Worm (Caenorhabditis elegans) whole organism, L4 larva: ENCODE data around the gene C50A2.3.

ENCODE experiments used
- R02D3.7 ChIP-seq: fragments of 150-350 bp; sonication (generic microtip); optimal IDR thresholded peaks from 3 replicates; lab custom pipeline; 2014; ENCODE audit warnings: missing biosample characterization, missing genetic modification characterization
- duxl-1 ChIP-seq: sonication (generic microtip); optimal IDR thresholded peaks from 2 replicates; lab custom pipeline; 2016; ENCODE audit warnings: mild to moderate bottlenecking, missing genetic modification characterization, moderate library complexity, missing compliant biosample characterization; ENCODE audit not compliant: poor library complexity
- dve-1 ChIP-seq: sonication (generic microtip); optimal IDR thresholded peaks from 2 replicates; lab custom pipeline; 2017; ENCODE audit warnings: antibody characterized with exemption, mild to moderate bottlenecking, missing genetic modification characterization, missing compliant biosample characterization; ENCODE audit not compliant: insufficient read depth
- nhr-6 ChIP-seq: fragments of 150-350 bp; optimal IDR thresholded peaks from 2 replicates; lab custom pipeline; 2014; ENCODE audit warnings: missing biosample characterization, missing genetic modification characterization
- nhr-76 ChIP-seq: fragments of 150-350 bp; optimal IDR thresholded peaks from 2 replicates; lab custom pipeline; 2014; ENCODE audit warnings: missing biosample characterization, missing genetic modification characterization
- pha-4 ChIP-seq, 2 experiments: fragments of 150-350 bp in 1 of 2; fragments of 200-800 bp in 1 of 2; sonication (Bioruptor generic) in 1 of 2; IDR thresholded peaks in 1 of 2; optimal IDR thresholded peaks in 1 of 2; 2 replicates each; pipeline versions ENCODE4 v1.3.6 to Lab custom; 2014 to 2022; ENCODE audit warnings: missing genetic modification characterization in 2 of 2, missing genetic modification reagents in 2 of 2, missing biosample characterization in 1 of 2, missing compliant biosample characterization in 1 of 2
- skn-1 ChIP-seq: fragments of 150-350 bp; optimal IDR thresholded peaks from 2 replicates; lab custom pipeline; 2014; ENCODE audit warnings: missing biosample characterization, missing genetic modification characterization
- unc-130 ChIP-seq: sonication (generic microtip); optimal IDR thresholded peaks from 2 replicates; lab custom pipeline; 2016; ENCODE audit warnings: missing genetic modification reagents, missing genetic modification characterization, missing compliant biosample characterization
- unc-39 ChIP-seq: sonication (generic microtip); optimal IDR thresholded peaks from 2 replicates; lab custom pipeline; 2017; ENCODE audit warnings: missing biosample characterization, missing genetic modification characterization

DNA sequence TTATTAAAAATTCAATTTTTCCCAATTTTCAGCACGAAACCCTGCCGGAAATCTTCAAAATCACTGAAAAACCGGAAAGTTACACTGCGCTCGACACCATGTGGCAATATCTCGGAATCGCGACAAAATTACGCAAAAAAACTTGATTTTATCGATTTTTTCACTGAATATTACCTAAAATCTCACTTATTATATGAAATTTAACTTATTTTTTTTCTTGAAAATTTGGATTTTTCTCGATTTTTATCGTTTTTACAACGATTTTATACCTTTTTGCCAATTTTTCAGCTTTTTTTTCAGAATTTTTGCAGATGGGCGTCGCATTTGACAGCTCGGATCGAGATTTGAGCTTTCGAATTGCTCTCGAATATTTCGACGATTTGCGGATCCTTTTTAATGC lies 34.9 kb upstream of the C50A2.3 start, which contains the start of gene spl-3:
- TF ChIP-seq nhr-76 (tag; lab: Kevin White, UChicago) (no peak), skn-1 (tag; lab: Kevin White, UChicago) (no peak), duxl-1 (tag; lab: Kevin White, UChicago) (no peak), pha-4 (GFP tag; IDR thresholded peaks at IDR 0.05; lab: Robert Waterston, UW) (no peak), pha-4 (tag; optimal IDR thresholded peaks at IDR 0.05; lab: Kevin White, UChicago) (no peak), unc-130 (GFP tag; lab: Kevin White, UChicago) (no peak), R02D3.7 (tag; lab: Kevin White, UChicago) (no peak), dve-1 (tag; lab: Kevin White, UChicago) (no peak), nhr-6 (tag; lab: Kevin White, UChicago) (no peak), unc-39 (tag; lab: Kevin White, UChicago) (no peak)
